Worm (Caenorhabditis elegans) whole organism, L4 larva: ENCODE data around the gene F20A1.2.

Source experiments
- T20F7.1 ChIP-seq: fragments of 200-800 bp; sonication (Bioruptor generic); optimal IDR thresholded peaks from 2 replicates; lab custom pipeline; 2018; ENCODE audit warnings: mild to moderate bottlenecking, missing genetic modification characterization, missing compliant biosample characterization
- ceh-28 ChIP-seq: fragments of 150-350 bp; optimal IDR thresholded peaks from 2 replicates; lab custom pipeline; 2014; ENCODE audit warnings: missing biosample characterization, missing genetic modification reagents, missing genetic modification characterization
- hlh-11 ChIP-seq: fragments of 200-800 bp; sonication (Bioruptor generic); optimal IDR thresholded peaks from 2 replicates; lab custom pipeline; 2018; ENCODE audit warnings: mild to moderate bottlenecking, missing genetic modification characterization, missing compliant biosample characterization
- lin-15B ChIP-seq: fragments of 150-350 bp; sonication (generic microtip); optimal IDR thresholded peaks from 3 replicates; lab custom pipeline; 2014; ENCODE audit warnings: missing biosample characterization, missing genetic modification characterization
- nhr-41 ChIP-seq: fragments of 200-800 bp; sonication (Bioruptor generic); IDR thresholded peaks from 2 replicates; pipeline ENCODE4 v1.3.6; 2022; ENCODE audit warnings: missing genetic modification reagents, missing genetic modification characterization, missing compliant biosample characterization

- no peak for TF ChIP-seq nhr-41
- TF ChIP-seq hlh-11 (tag; lab: Kevin White, UChicago) = no peak
- TF ChIP-seq lin-15B (tag; lab: Kevin White, UChicago) = no peak
- TF ChIP-seq T20F7.1 (GFP tag; lab: Kevin White, UChicago) = no peak
- no peak for TF ChIP-seq ceh-28 (tag; lab: Kevin White, UChicago)
Observed at ce11 chrV:7068861-7069260, 22.8 kb downstream of the F20A1.2 start.
